Fruit fly (Drosophila melanogaster): ENCODE results near the gene Tm2.
A peak's percentile ranks its signal among the peaks of the same experiment; 100 is the strongest.

Gene Tm2

dm6 chr3R:15347822-15348221, 37.8 kb downstream of the Tm2 start, which contains the start of the genes CG42726 and CG42727 (continued):
- TF ChIP-seq sens (GFP tag) (peak; percentile 58), CG11456 (GFP tag; IDR thresholded peaks at IDR 0.05) (no peak), trem (tag; optimal IDR thresholded peaks at IDR 0.05) (peak; percentile 24), phol (tag; optimal IDR thresholded peaks at IDR 0.05) (peak; percentile 47), bsh (GFP tag; optimal IDR thresholded peaks at IDR 0.05) (peak in 1 of 2 experiments; percentile 32), btn (GFP tag; optimal IDR thresholded peaks at IDR 0.05) (no peak), CG4707 (GFP tag; optimal IDR thresholded peaks at IDR 0.05) (no peak), klu (GFP tag; IDR thresholded peaks at IDR 0.05) (no peak), caup (GFP tag; optimal IDR thresholded peaks at IDR 0.05; ENCODE audit: severe bottlenecking) (peak; percentile 30), sob (GFP tag; IDR thresholded peaks at IDR 0.05) (0 out of 2 replicates have a peak, but pooled peaks have one; percentile 42), CG1233 (GFP tag; optimal IDR thresholded peaks at IDR 0.05) (peak; percentile 8), nmo (GFP tag; optimal IDR thresholded peaks at IDR 0.05) (peak; percentile 36), Dek (tag; optimal IDR thresholded peaks at IDR 0.05) (no peak), vfl (GFP tag; optimal IDR thresholded peaks at IDR 0.05) (peak; percentile 16), chn (GFP tag; optimal IDR thresholded peaks at IDR 0.05) (no peak), grau (tag; optimal IDR thresholded peaks at IDR 0.05) (peak; percentile 39), ssp (GFP tag; IDR thresholded peaks at IDR 0.05) (0 out of 2 replicates have a peak, but pooled peaks have one; percentile 6), her (GFP tag; optimal IDR thresholded peaks at IDR 0.05) (no peak), CG30403 (GFP tag; optimal IDR thresholded peaks at IDR 0.05) (peak; percentile 45), CG12391 (tag; optimal IDR thresholded peaks at IDR 0.05) (peak; percentile 35), prd (optimal IDR thresholded peaks at IDR 0.05) (no peak), prd (GFP tag; IDR thresholded peaks at IDR 0.05) (peak; percentile 34; the same call in 1 of the 3 replicates), CG34422 (GFP tag; IDR thresholded peaks at IDR 0.05) (0 out of 3 replicates have a peak, but pooled peaks have one; percentile 39), CG10979 (tag; optimal IDR thresholded peaks at IDR 0.05) (peak; percentile 30), CG14014 (GFP tag; IDR thresholded peaks at IDR 0.05) (peak; percentile 62), ranshi (GFP tag; IDR thresholded peaks at IDR 0.05) (peak; percentile 41; the same call in 1 of the 2 replicates), Xrp1 (GFP tag; IDR thresholded peaks at IDR 0.05) (peak; percentile 37; the same call in 1 of the 2 replicates), crp (GFP tag; optimal IDR thresholded peaks at IDR 0.05) (peak in 1 of 2 experiments; percentile 62), Fer3 (tag; optimal IDR thresholded peaks at IDR 0.05) (peak; percentile 6), CG9609 (GFP tag; optimal IDR thresholded peaks at IDR 0.05) (no peak), CG17385 (GFP tag; optimal IDR thresholded peaks at IDR 0.05) (peak; percentile 96), CG17361 (GFP tag; IDR thresholded peaks at IDR 0.05) (0 out of 3 replicates have a peak, but pooled peaks have one; percentile 15), Kr (GFP tag; optimal IDR thresholded peaks at IDR 0.05) (no peak), Antp (GFP tag; optimal IDR thresholded peaks at IDR 0.05) (no peak), Oaz (GFP tag; IDR thresholded peaks at IDR 0.05) (peak; percentile 11; the same call in 1 of the 2 replicates), CG1529 (GFP tag; optimal IDR thresholded peaks at IDR 0.05) (no peak), Ptx1 (GFP tag; IDR thresholded peaks at IDR 0.05) (peak; percentile 31; the same call in 1 of the 2 replicates), Doc3 (GFP tag; IDR thresholded peaks at IDR 0.05; ENCODE audit: partially characterized antibody) (no peak), CG12659 (GFP tag; optimal IDR thresholded peaks at IDR 0.05) (peak; percentile 30), tin (GFP tag; optimal IDR thresholded peaks at IDR 0.05) (peak; percentile 51), CG2116 (GFP tag; optimal IDR thresholded peaks at IDR 0.05) (peak; percentile 13), CG8089 (GFP tag; optimal IDR thresholded peaks at IDR 0.05) (no peak), kni (GFP tag; optimal IDR thresholded peaks at IDR 0.05) (peak; percentile 36), CG2678 (tag; optimal IDR thresholded peaks at IDR 0.05) (peak; percentile 43), ci (GFP tag; IDR thresholded peaks at IDR 0.05) (peak; percentile 66), CG6689 (GFP tag; IDR thresholded peaks at IDR 0.05) (peak; percentile 38; the same call in 1 of the 2 replicates), Chrac-16 (GFP tag; optimal IDR thresholded peaks at IDR 0.05) (peak; percentile 25), CG10654 (GFP tag; optimal IDR thresholded peaks at IDR 0.05) (peak; percentile 3), usp (GFP tag; optimal IDR thresholded peaks at IDR 0.05) (no peak), CG15696 (tag; optimal IDR thresholded peaks at IDR 0.05) (peak; percentile 1), HLHmδ (GFP tag; optimal IDR thresholded peaks at IDR 0.05) (no peak)
